Fruit fly (Drosophila melanogaster) S2 (cell line): ENCODE results near the gene Lgr4.

ENCODE experiments used
- CG8478 ChIP-seq: fragments of >200 bp; optimal IDR thresholded peaks from 2 replicates; lab custom pipeline; 2018
- CTCF ChIP-seq, 2 experiments: fragments of >200 bp; optimal IDR thresholded peaks; 2 replicates each; lab custom pipeline; 2018

dm6 chrX:13113863-13114407 lies 75.0 kb downstream of the Lgr4 start:
- TF ChIP-seq CTCF (optimal IDR thresholded peaks at IDR 0.05; lab: Kevin White, UChicago) (no peak), CG8478 (lab: Kevin White, UChicago) (no peak)
